Worm (Caenorhabditis elegans) whole organism, L4 larva: ENCODE data around the gene ins-20.

Experiments used
- ceh-20 ChIP-seq: fragments of 200-800 bp; sonication (Bioruptor generic); IDR thresholded peaks from 2 replicates; pipeline ENCODE4 v1.3.6; 2022; ENCODE audit warnings: missing genetic modification reagents, missing genetic modification characterization, missing compliant biosample characterization
- nhr-28 ChIP-seq: fragments of 150-350 bp; optimal IDR thresholded peaks from 2 replicates; lab custom pipeline; 2014; ENCODE audit warnings: missing biosample characterization, missing genetic modification characterization

DNA sequence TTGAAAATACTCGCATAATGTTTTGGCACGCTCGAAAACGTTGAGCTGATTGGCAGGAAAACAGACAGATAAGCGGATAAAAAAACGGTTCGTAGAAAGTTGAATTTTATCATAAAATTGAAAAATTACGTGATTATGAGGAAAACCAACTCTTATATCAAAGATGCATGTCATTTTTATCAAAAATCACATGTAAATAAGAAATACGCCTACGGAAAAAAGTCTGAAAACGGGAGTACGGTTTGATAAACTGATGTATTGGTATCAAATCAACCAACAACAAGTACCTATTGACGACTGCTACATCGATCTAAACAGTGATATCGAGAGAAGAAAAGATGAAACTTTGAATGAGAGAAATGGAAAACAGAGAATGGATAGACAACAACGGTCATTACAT is 15.0 kb downstream of the ins-20 start:
- TF ChIP-seq nhr-28 (tag; lab: Kevin White, UChicago) = peak; percentile 32
- no peak for TF ChIP-seq ceh-20
